Worm (Caenorhabditis elegans) whole organism, L4/young adult: ENCODE results near the gene F35C11.4.

Experiments
- W03F9.2 ChIP-seq: fragments of 150-350 bp; optimal IDR thresholded peaks from 2 replicates; lab custom pipeline; 2014; ENCODE audit warnings: missing biosample characterization, missing genetic modification characterization
- dao-5 ChIP-seq: sonication (generic microtip); optimal IDR thresholded peaks from 2 replicates; lab custom pipeline; 2016; ENCODE audit warnings: missing genotype, missing genetic modification characterization, moderate library complexity, missing compliant biosample characterization
- him-1 ChIP-seq: sonication (generic microtip); optimal IDR thresholded peaks from 2 replicates; lab custom pipeline; 2016; ENCODE audit warnings: missing genotype, missing genetic modification reagents, missing genetic modification characterization, missing compliant biosample characterization

ce11 chrII:8230976-8231375 is 17.8 kb upstream of the F35C11.4 start, which contains the start of gene M110.9:
- TF ChIP-seq him-1 (tag; lab: Kevin White, UChicago): no peak
- TF ChIP-seq W03F9.2 (tag; lab: Kevin White, UChicago): no peak
- TF ChIP-seq dao-5 (tag; lab: Kevin White, UChicago): no peak
